Worm (Caenorhabditis elegans): ENCODE measurements around the gene clec-174.

DNA sequence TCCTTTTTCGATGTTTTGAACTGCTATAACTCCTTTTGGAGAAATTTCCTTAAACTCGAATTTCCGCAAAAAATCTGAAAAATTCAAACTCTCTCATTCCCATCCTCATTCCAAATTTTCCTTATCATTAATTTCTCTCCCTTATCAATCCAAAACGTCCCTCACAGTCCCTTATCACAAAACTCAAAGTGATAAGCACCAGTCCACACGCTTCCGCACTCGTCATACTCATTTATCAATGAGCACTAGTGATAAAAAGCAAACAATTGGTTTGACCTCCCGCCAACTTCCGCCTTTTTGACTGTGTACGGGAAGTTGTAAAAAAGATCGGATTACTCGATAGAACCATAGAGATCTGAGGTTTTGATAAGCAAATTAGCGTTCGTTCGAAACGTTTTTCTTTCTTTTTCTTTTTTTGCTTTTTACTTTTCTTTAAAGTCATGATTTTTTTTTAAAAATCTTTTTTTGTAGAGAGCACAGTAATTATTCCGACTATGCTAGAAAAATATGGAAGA, 47.2 kb upstream of the clec-174 start, which contains the start of gene clec-78:
- TF ChIP-seq mab-5 (tag; optimal IDR thresholded peaks at IDR 0.05) (no peak), unc-39 (tag; optimal IDR thresholded peaks at IDR 0.05) (no peak), ztf-11 (tag; optimal IDR thresholded peaks at IDR 0.05) (no peak), blmp-1 (tag; optimal IDR thresholded peaks at IDR 0.05) (no peak), lin-13 (tag; optimal IDR thresholded peaks at IDR 0.05) (no peak), unc-62 (GFP tag; optimal IDR thresholded peaks at IDR 0.05) (no peak), snpc-4 (tag; optimal IDR thresholded peaks at IDR 0.05) (no peak), lsy-2 (tag; optimal IDR thresholded peaks at IDR 0.05) (no peak), ces-1 (GFP tag; optimal IDR thresholded peaks at IDR 0.05) (no peak), nhr-12 (tag; optimal IDR thresholded peaks at IDR 0.05) (no peak), elt-3 (tag; optimal IDR thresholded peaks at IDR 0.05) (no peak), nhr-237 (tag; optimal IDR thresholded peaks at IDR 0.05) (no peak), pha-4 (tag; optimal IDR thresholded peaks at IDR 0.05) (no peak)

Data from whole organism, mixed stage, embryonic.